Fruit fly (Drosophila melanogaster): ENCODE measurements around the gene CG4390.
A peak's percentile ranks its signal among the peaks of the same experiment; 100 is the strongest.

Gene CG4390

dm6 chr3R:20058960-20059359, 590 bp downstream of the CG4390 start:
- TF ChIP-seq Snoo (tag; optimal IDR thresholded peaks at IDR 0.05) (no peak), CG12605 (GFP tag; IDR thresholded peaks at IDR 0.05) (no peak), CG8159 (tag; optimal IDR thresholded peaks at IDR 0.05) (no peak), D1 (tag; optimal IDR thresholded peaks at IDR 0.05) (no peak), CG9948 (tag; optimal IDR thresholded peaks at IDR 0.05) (no peak), Ets98B (GFP tag; IDR thresholded peaks at IDR 0.05) (no peak), CG10348 (GFP tag; IDR thresholded peaks at IDR 0.05) (no peak), EcR (GFP tag; optimal IDR thresholded peaks at IDR 0.05) (no peak), Pif1B (GFP tag; optimal IDR thresholded peaks at IDR 0.05) (no peak), fd96Ca (GFP tag; IDR thresholded peaks at IDR 0.05) (no peak), CG32121 (GFP tag; IDR thresholded peaks at IDR 0.05) (no peak), CG17806 (tag; optimal IDR thresholded peaks at IDR 0.05) (no peak), CG15710 (tag; optimal IDR thresholded peaks at IDR 0.05) (no peak), CG34367 (tag; optimal IDR thresholded peaks at IDR 0.05) (no peak), gl (tag; optimal IDR thresholded peaks at IDR 0.05) (no peak)

DNA sequence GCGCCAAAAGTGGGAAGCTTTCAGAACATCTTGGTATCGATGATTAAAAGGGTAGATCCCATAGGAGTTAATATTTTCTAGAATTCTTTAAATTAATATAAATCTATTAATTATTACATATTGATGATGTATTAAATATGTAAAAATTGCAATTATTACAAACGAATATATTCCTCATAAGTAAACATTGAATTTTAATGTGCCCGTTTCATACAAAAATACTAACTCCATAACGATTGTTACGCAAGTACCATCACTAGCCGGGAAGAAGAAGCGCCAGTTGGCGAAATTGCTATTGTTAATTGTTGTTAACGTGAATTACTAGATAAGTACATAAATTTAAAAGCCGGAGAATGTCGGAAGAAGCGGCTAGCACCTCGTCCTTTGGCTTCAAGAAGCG, 2.0 kb downstream of the CG4390 start, which contains the start of gene mdlc:
Gene mdlc, plus strand, starts transcription at position 248 of the 400 bp plus-strand sequence.
- no peak for TF ChIP-seq Pif1B (GFP tag; optimal IDR thresholded peaks at IDR 0.05)
- no peak for TF ChIP-seq Pif1A (GFP tag; optimal IDR thresholded peaks at IDR 0.05)
- TF ChIP-seq CG8301 (tag; optimal IDR thresholded peaks at IDR 0.05) = no peak
- no peak for TF ChIP-seq CG32121 (GFP tag; IDR thresholded peaks at IDR 0.05)

- no peak for TF ChIP-seq CG13204 (GFP tag; optimal IDR thresholded peaks at IDR 0.05)
- TF ChIP-seq Pif1A (GFP tag; optimal IDR thresholded peaks at IDR 0.05) = no peak
- TF ChIP-seq Snoo (tag; optimal IDR thresholded peaks at IDR 0.05) = no peak
- TF ChIP-seq CG34367 (tag; optimal IDR thresholded peaks at IDR 0.05) = no peak
- TF ChIP-seq rn (GFP tag; IDR thresholded peaks at IDR 0.05) = no peak
- no peak for TF ChIP-seq CG8301 (tag; optimal IDR thresholded peaks at IDR 0.05)
- no peak for TF ChIP-seq gl (tag; optimal IDR thresholded peaks at IDR 0.05)
- no peak for TF ChIP-seq CG12605 (GFP tag; IDR thresholded peaks at IDR 0.05)
- TF ChIP-seq CG17806 (tag; optimal IDR thresholded peaks at IDR 0.05) = no peak
- no peak for TF ChIP-seq D1 (tag; optimal IDR thresholded peaks at IDR 0.05)
- TF ChIP-seq CG4496 (GFP tag; IDR thresholded peaks at IDR 0.05) = no peak
- no peak for TF ChIP-seq fd96Ca (GFP tag; IDR thresholded peaks at IDR 0.05)
- TF ChIP-seq Ets98B (GFP tag; IDR thresholded peaks at IDR 0.05) = no peak
- TF ChIP-seq EcR (GFP tag; optimal IDR thresholded peaks at IDR 0.05) = no peak
- no peak for TF ChIP-seq CG15710 (tag; optimal IDR thresholded peaks at IDR 0.05)
- no peak for TF ChIP-seq Pif1B (GFP tag; optimal IDR thresholded peaks at IDR 0.05)
- TF ChIP-seq CG10348 (GFP tag; IDR thresholded peaks at IDR 0.05) = no peak
- no peak for TF ChIP-seq CG8159 (tag; optimal IDR thresholded peaks at IDR 0.05)
- TF ChIP-seq CG32121 (GFP tag; IDR thresholded peaks at IDR 0.05) = no peak
Measured at dm6 chr3R:20055809-20056208, 3.7 kb downstream of the CG4390 start, which contains the start of gene CG17193. Gene CG17193, minus strand, starts transcription at chr3R:20056097.

DNA sequence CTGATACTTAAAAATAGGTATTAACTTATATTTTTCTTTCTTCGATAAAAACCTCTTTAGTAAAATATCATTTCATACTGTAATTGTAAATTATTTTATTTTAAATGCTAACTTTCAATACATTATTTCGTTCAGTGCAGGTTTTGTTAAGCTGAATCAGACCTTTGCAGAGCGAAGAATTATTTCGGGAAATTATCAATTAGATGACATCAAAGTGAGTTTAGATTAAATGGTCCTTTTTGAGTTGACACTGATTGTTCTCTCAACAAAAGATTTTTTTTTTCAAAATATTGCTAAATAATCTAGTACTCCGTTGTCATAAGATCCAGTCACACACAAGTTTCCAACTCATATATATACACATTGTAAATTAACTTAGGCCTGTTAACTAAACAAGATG, 17.1 kb downstream of the CG4390 start, which contains the start of the genes CG33934 and Indy-2:
Gene CG33934, plus strand, starts transcription at position 301 of the 400 bp plus-strand sequence.
Gene Indy-2, plus strand, starts transcription at position 301 of the 400 bp plus-strand sequence.
- no peak for TF ChIP-seq EcR (GFP tag; optimal IDR thresholded peaks at IDR 0.05)
- TF ChIP-seq Ets98B (GFP tag; IDR thresholded peaks at IDR 0.05) = no peak
- TF ChIP-seq Snoo (tag; optimal IDR thresholded peaks at IDR 0.05) = no peak

DNA sequence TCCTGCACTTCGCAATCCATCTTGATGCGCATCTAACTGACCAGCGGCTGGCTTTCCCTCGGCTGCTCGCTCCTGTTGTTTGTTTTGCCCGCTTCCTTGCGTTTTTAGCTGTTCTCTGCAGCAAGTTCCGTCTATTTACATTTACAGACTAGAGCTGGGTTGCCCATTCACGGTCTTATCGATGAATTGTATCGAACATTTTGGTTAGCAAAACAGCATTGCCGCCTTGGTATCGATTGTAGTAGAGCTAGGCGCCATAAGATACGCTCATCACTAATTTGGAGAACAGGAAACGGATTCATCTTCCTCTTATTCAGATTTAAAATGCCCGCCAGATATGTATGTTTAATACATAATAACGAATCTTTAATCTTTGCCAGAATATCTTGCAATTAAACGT, 23.7 kb downstream of the CG4390 start, which contains the start of gene Regnase-1:
Gene Regnase-1, minus strand, starts transcription at position 170 of the 400 bp plus-strand sequence.
- TF ChIP-seq D1 (tag; optimal IDR thresholded peaks at IDR 0.05) (no peak), CG4496 (GFP tag; IDR thresholded peaks at IDR 0.05) (peak; percentile 89), fd96Ca (GFP tag; IDR thresholded peaks at IDR 0.05) (peak; percentile 76), CG9948 (tag; optimal IDR thresholded peaks at IDR 0.05) (peak; percentile 50), gl (tag; optimal IDR thresholded peaks at IDR 0.05) (no peak), Ets98B (GFP tag; IDR thresholded peaks at IDR 0.05) (peak; percentile 78), Snoo (tag; optimal IDR thresholded peaks at IDR 0.05) (peak; percentile 91), CG8159 (tag; optimal IDR thresholded peaks at IDR 0.05) (peak; percentile 64), CG8301 (tag; optimal IDR thresholded peaks at IDR 0.05) (no peak), CG34367 (tag; optimal IDR thresholded peaks at IDR 0.05) (peak; percentile 83), CG12605 (GFP tag; IDR thresholded peaks at IDR 0.05) (peak; percentile 73), Pif1B (GFP tag; optimal IDR thresholded peaks at IDR 0.05) (peak; percentile 70), CG17806 (tag; optimal IDR thresholded peaks at IDR 0.05) (no peak), CG14655 (GFP tag; optimal IDR thresholded peaks at IDR 0.05) (no peak), CG32121 (GFP tag; IDR thresholded peaks at IDR 0.05) (peak; percentile 81)

- TF ChIP-seq CG8301 (tag; optimal IDR thresholded peaks at IDR 0.05) (no peak), CG8159 (tag; optimal IDR thresholded peaks at IDR 0.05) (no peak), Snoo (tag; optimal IDR thresholded peaks at IDR 0.05) (no peak), CG14655 (GFP tag; optimal IDR thresholded peaks at IDR 0.05) (no peak), CG9948 (tag; optimal IDR thresholded peaks at IDR 0.05) (no peak)
Measured at dm6 chr3R:20031764-20032079, 27.8 kb downstream of the CG4390 start, which contains the start of gene idc. Gene idc, plus strand, starts transcription at chr3R:20031823.
